Fruit fly (Drosophila melanogaster) whole organism, embryonic: ENCODE results near the gene CG13833.

ENCODE experiments used
- CG32767 ChIP-seq: fragments of 200-800 bp; sonication (Bioruptor generic); IDR thresholded peaks from 2 replicates; pipeline ENCODE4 v1.3.6; 2022; ENCODE audit warnings: missing biosample characterization, missing genetic modification characterization
- CG9437 ChIP-seq: fragments of 200-800 bp; sonication (Bioruptor generic); optimal IDR thresholded peaks from 2 replicates; lab custom pipeline; 2018; ENCODE audit warnings: missing biosample characterization, mild to moderate bottlenecking, missing genetic modification characterization
- HLHmδ ChIP-seq: fragments of 200-800 bp; sonication (Bioruptor generic); optimal IDR thresholded peaks from 2 replicates; lab custom pipeline; 2018; ENCODE audit warnings: missing biosample characterization, mild to moderate bottlenecking, missing genetic modification characterization, moderate library complexity
- Hand ChIP-seq: fragments of 200-800 bp; sonication (Bioruptor generic); optimal IDR thresholded peaks from 2 replicates; lab custom pipeline; 2017; ENCODE audit warnings: mild to moderate bottlenecking, missing biosample characterization, missing genetic modification reagents, missing genetic modification characterization
- Spps ChIP-seq: fragments of 200-800 bp; sonication (Bioruptor generic); optimal IDR thresholded peaks from 2 replicates; lab custom pipeline; 2018; ENCODE audit warnings: missing biosample characterization, mild to moderate bottlenecking, missing genetic modification characterization
- TFAM ChIP-seq: fragments of 200-800 bp; sonication (Bioruptor generic); optimal IDR thresholded peaks from 2 replicates; lab custom pipeline; 2017; ENCODE audit warnings: missing biosample characterization, missing genetic modification characterization, inconsistent platforms
- Xbp1 ChIP-seq: fragments of 200-800 bp; sonication (Bioruptor generic); optimal IDR thresholded peaks from 3 replicates; lab custom pipeline; 2016; ENCODE audit warnings: missing biosample characterization, mild to moderate bottlenecking, missing genetic modification characterization
- ase ChIP-seq: fragments of 200-800 bp; sonication (Bioruptor generic); IDR thresholded peaks from 3 replicates; pipeline ENCODE4 v1.3.6; 2022; ENCODE audit warnings: missing biosample characterization, missing genetic modification characterization
- ham ChIP-seq: fragments of 200-800 bp; sonication (Bioruptor generic); IDR thresholded peaks from 2 replicates; pipeline ENCODE4 v1.3.6; 2022; ENCODE audit warnings: missing biosample characterization, missing genetic modification characterization
- ind ChIP-seq: fragments of 200-800 bp; sonication (Bioruptor generic); optimal IDR thresholded peaks from 3 replicates; lab custom pipeline; 2016; ENCODE audit warnings: missing biosample characterization, missing genetic modification characterization
- lilli ChIP-seq: fragments of 200-800 bp; sonication (Bioruptor generic); optimal IDR thresholded peaks from 3 replicates; lab custom pipeline; 2016; ENCODE audit warnings: missing biosample characterization, missing genetic modification characterization
- psq ChIP-seq: fragments of 200-800 bp; sonication (Bioruptor generic); optimal IDR thresholded peaks from 2 replicates; lab custom pipeline; 2017; ENCODE audit warnings: missing biosample characterization, missing genetic modification characterization

DNA sequence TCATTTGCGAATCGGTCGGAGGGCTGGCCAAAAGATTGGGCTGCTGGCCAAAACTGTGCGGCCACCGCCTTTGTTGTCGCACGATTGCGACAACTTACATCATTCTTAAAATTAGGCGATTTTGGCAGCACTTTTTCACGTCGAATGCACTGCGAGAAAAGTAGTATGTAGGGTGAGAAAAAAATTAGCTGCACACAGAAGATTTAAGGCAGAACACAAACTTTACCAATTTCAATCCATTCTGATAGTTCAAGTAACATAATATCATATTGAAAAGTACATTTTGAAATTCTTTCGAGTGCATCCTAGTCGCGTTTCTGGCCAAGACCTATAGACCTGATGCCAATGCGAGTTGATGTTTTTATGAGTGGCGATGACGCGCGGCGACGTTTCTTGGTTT, 6.9 kb downstream of the CG13833 start:
- TF ChIP-seq Hand (GFP tag; lab: Kevin White, UChicago) (no peak), ham (GFP tag; lab: Robert Waterston, UW) (no peak), Xbp1 (GFP tag; lab: Kevin White, UChicago) (peak; percentile 63), psq (GFP tag; lab: Kevin White, UChicago) (no peak), ase (GFP tag; lab: Robert Waterston, UW) (peak; percentile 44; the same call in 1 of the 3 replicates), Spps (tag; lab: Kevin White, UChicago) (no peak), ind (GFP tag; lab: Kevin White, UChicago) (peak; percentile 69), lilli (peak; percentile 75), CG32767 (GFP tag; lab: Robert Waterston, UW) (no peak), TFAM (GFP tag; lab: Kevin White, UChicago) (no peak), HLHmδ (GFP tag; lab: Kevin White, UChicago) (no peak), CG9437 (GFP tag; lab: Kevin White, UChicago) (no peak)
